Worm (Caenorhabditis elegans) whole organism, L1 larva: Measurements from ENCODE around the gene T19D12.6.

Source experiments
- C16A3.4 ChIP-seq: fragments of 150-350 bp; optimal IDR thresholded peaks from 2 replicates; lab custom pipeline; 2014; ENCODE audit warnings: missing biosample characterization, missing genetic modification characterization
- F16B12.6 ChIP-seq: fragments of 150-350 bp; optimal IDR thresholded peaks from 2 replicates; lab custom pipeline; 2014; ENCODE audit warnings: missing biosample characterization, missing genetic modification characterization
- Y116A8C.19 ChIP-seq: sonication (generic microtip); optimal IDR thresholded peaks from 2 replicates; lab custom pipeline; 2016; ENCODE audit warnings: missing compliant biosample characterization, missing genetic modification characterization, borderline replicate concordance
- ama-1 ChIP-seq: fragments of 150-350 bp; optimal IDR thresholded peaks from 2 replicates; lab custom pipeline; 2014
- blmp-1 ChIP-seq: fragments of 150-350 bp; optimal IDR thresholded peaks from 2 replicates; lab custom pipeline; 2014; ENCODE audit warnings: missing biosample characterization, missing genetic modification characterization
- ceh-63 ChIP-seq: fragments of 200-800 bp; sonication (Bioruptor generic); optimal IDR thresholded peaks from 2 replicates; lab custom pipeline; 2018; ENCODE audit warnings: mild to moderate bottlenecking, missing genetic modification characterization, missing compliant biosample characterization
- ceh-8 ChIP-seq: fragments of 200-800 bp; sonication (Bioruptor generic); optimal IDR thresholded peaks from 2 replicates; lab custom pipeline; 2018; ENCODE audit warnings: mild to moderate bottlenecking, missing genetic modification characterization, moderate library complexity, missing compliant biosample characterization
- ceh-88 ChIP-seq: fragments of 200-800 bp; sonication (Bioruptor generic); IDR thresholded peaks from 2 replicates; pipeline ENCODE4 v1.3.6; 2022; ENCODE audit warnings: missing genetic modification characterization, missing compliant biosample characterization
- ceh-90 ChIP-seq: sonication (generic microtip); optimal IDR thresholded peaks from 2 replicates; lab custom pipeline; 2016; ENCODE audit warnings: missing genetic modification characterization, missing compliant biosample characterization
- dpl-1 ChIP-seq, 3 experiments: fragments of 150-350 bp in 2 of 3; sonication (generic microtip) in 1 of 3; optimal IDR thresholded peaks; 2 replicates each; lab custom pipeline; 2014 to 2017; ENCODE audit warnings: missing biosample characterization in 3 of 3, missing genetic modification characterization in 3 of 3, missing genetic modification reagents in 3 of 3
- efl-1 ChIP-seq, 4 experiments: fragments of 150-350 bp; optimal IDR thresholded peaks in 3 of 4; peaks in 1 of 4; 1 replicate in 1 of 4; 2 replicates in 3 of 4; lab custom pipeline; 2014; ENCODE audit warnings: missing biosample characterization in 2 of 4, missing genetic modification characterization in 2 of 4, missing genetic modification reagents in 2 of 4
- egl-13 ChIP-seq: sonication (generic microtip); optimal IDR thresholded peaks from 2 replicates; lab custom pipeline; 2016; ENCODE audit warnings: missing genotype, missing genetic modification reagents, missing genetic modification characterization, missing compliant biosample characterization
- egl-27 ChIP-seq, 2 experiments: fragments of 150-350 bp in 1 of 2; sonication (generic microtip); optimal IDR thresholded peaks; 3 replicates each; lab custom pipeline; 2017 to 2018; ENCODE audit warnings: missing biosample characterization in 2 of 2, missing genetic modification characterization in 2 of 2, missing genetic modification reagents in 2 of 2
- elt-2 ChIP-seq: sonication (generic microtip); optimal IDR thresholded peaks from 2 replicates; lab custom pipeline; 2016; ENCODE audit warnings: missing genetic modification characterization, mild to moderate bottlenecking, inconsistent platforms, missing compliant biosample characterization, missing genetic modification reagents
- elt-3 ChIP-seq, 6 experiments: fragments of 150-350 bp in 1 of 6; sonication (generic microtip); optimal IDR thresholded peaks; 2 replicates each; lab custom pipeline; 2017 to 2018; ENCODE audit warnings: missing biosample characterization in 6 of 6, missing genetic modification characterization in 6 of 6, inconsistent platforms in 1 of 6
- fkh-4 ChIP-seq: sonication (generic microtip); optimal IDR thresholded peaks from 2 replicates; lab custom pipeline; 2016; ENCODE audit warnings: missing compliant biosample characterization, missing genetic modification characterization, borderline replicate concordance
- hlh-17 ChIP-seq: fragments of 200-800 bp; sonication (Bioruptor generic); optimal IDR thresholded peaks from 2 replicates; lab custom pipeline; 2018; ENCODE audit warnings: missing genetic modification characterization, mild to moderate bottlenecking, missing compliant biosample characterization, moderate library complexity, borderline replicate concordance
- hlh-4 ChIP-seq: sonication (generic microtip); optimal IDR thresholded peaks from 2 replicates; lab custom pipeline; 2016; ENCODE audit warnings: mild to moderate bottlenecking, missing genetic modification characterization, missing compliant biosample characterization
- irx-1 ChIP-seq: sonication (generic microtip); optimal IDR thresholded peaks from 2 replicates; lab custom pipeline; 2016; ENCODE audit warnings: missing genetic modification characterization, missing compliant biosample characterization
- lin-13 ChIP-seq: fragments of 150-350 bp; optimal IDR thresholded peaks from 2 replicates; lab custom pipeline; 2014; ENCODE audit warnings: missing biosample characterization, missing genetic modification reagents, missing genetic modification characterization
- lin-14 ChIP-seq: fragments of 200-800 bp; sonication (Bioruptor generic); optimal IDR thresholded peaks from 2 replicates; lab custom pipeline; 2018; ENCODE audit warnings: mild to moderate bottlenecking, missing genetic modification characterization, moderate library complexity, missing compliant biosample characterization
- lin-15B ChIP-seq: fragments of 150-350 bp; sonication (generic microtip); optimal IDR thresholded peaks from 3 replicates; lab custom pipeline; 2014; ENCODE audit warnings: missing biosample characterization, missing genetic modification characterization
- lin-35 ChIP-seq, 2 experiments: fragments of 150-350 bp; optimal IDR thresholded peaks; 2 replicates each; lab custom pipeline; 2014; ENCODE audit warnings: missing biosample characterization in 2 of 2, missing genetic modification characterization in 2 of 2, missing genetic modification reagents in 2 of 2
- lir-3 ChIP-seq: sonication (generic microtip); optimal IDR thresholded peaks from 2 replicates; lab custom pipeline; 2016; ENCODE audit warnings: mild to moderate bottlenecking, missing genetic modification characterization, moderate library complexity, missing compliant biosample characterization; ENCODE audit not compliant: poor library complexity
- lsy-2 ChIP-seq, 2 experiments: fragments of 150-350 bp; optimal IDR thresholded peaks; 2 replicates each; lab custom pipeline; 2014; ENCODE audit warnings: missing biosample characterization in 2 of 2, missing genetic modification characterization in 2 of 2
- nhr-11 ChIP-seq: fragments of 150-350 bp; optimal IDR thresholded peaks from 2 replicates; lab custom pipeline; 2014; ENCODE audit warnings: missing biosample characterization, missing genetic modification characterization
- nhr-12 ChIP-seq: sonication (generic microtip); optimal IDR thresholded peaks from 2 replicates; lab custom pipeline; 2017; ENCODE audit warnings: missing biosample characterization, missing genetic modification characterization
- nhr-20 ChIP-seq: sonication (generic microtip); optimal IDR thresholded peaks from 2 replicates; lab custom pipeline; 2016; ENCODE audit warnings: mild to moderate bottlenecking, missing genetic modification characterization, missing compliant biosample characterization
- nhr-28 ChIP-seq: fragments of 150-350 bp; optimal IDR thresholded peaks from 2 replicates; lab custom pipeline; 2014; ENCODE audit warnings: missing biosample characterization, missing genetic modification characterization
- nhr-71 ChIP-seq: sonication (generic microtip); optimal IDR thresholded peaks from 2 replicates; lab custom pipeline; 2016; ENCODE audit warnings: mild to moderate bottlenecking, missing genetic modification characterization, moderate library complexity, missing compliant biosample characterization
- nhr-77 ChIP-seq: fragments of 150-350 bp; optimal IDR thresholded peaks from 2 replicates; lab custom pipeline; 2014; ENCODE audit warnings: missing biosample characterization, missing genetic modification characterization
- nhr-85 ChIP-seq: sonication (generic microtip); peaks from one replicate; lab custom pipeline; 2016; ENCODE audit warnings: missing genetic modification characterization, inconsistent platforms, missing compliant biosample characterization
- nhr-90 ChIP-seq: sonication (generic microtip); optimal IDR thresholded peaks from 2 replicates; lab custom pipeline; 2016; ENCODE audit warnings: mild to moderate bottlenecking, missing genetic modification characterization, missing compliant biosample characterization; ENCODE audit not compliant: poor library complexity
- pag-3 ChIP-seq: sonication (generic microtip); optimal IDR thresholded peaks from 2 replicates; lab custom pipeline; 2017; ENCODE audit warnings: missing genetic modification characterization, mild to moderate bottlenecking, missing compliant biosample characterization, antibody characterized with exemption, borderline replicate concordance; ENCODE audit not compliant: insufficient read depth
- snpc-4 ChIP-seq: fragments of 150-350 bp; optimal IDR thresholded peaks from 2 replicates; lab custom pipeline; 2014; ENCODE audit warnings: missing biosample characterization, missing genetic modification characterization
- snu-23 ChIP-seq: sonication (generic microtip); optimal IDR thresholded peaks from 2 replicates; lab custom pipeline; 2016; ENCODE audit warnings: missing genetic modification characterization, missing compliant biosample characterization
- sptf-1 ChIP-seq: fragments of 150-350 bp; optimal IDR thresholded peaks from 2 replicates; lab custom pipeline; 2014; ENCODE audit warnings: missing biosample characterization, missing genetic modification characterization
- swsn-7 ChIP-seq: sonication (generic microtip); optimal IDR thresholded peaks from 2 replicates; lab custom pipeline; 2016; ENCODE audit warnings: missing genetic modification characterization, missing compliant biosample characterization
- tlp-1 ChIP-seq: fragments of 150-350 bp; optimal IDR thresholded peaks from 2 replicates; lab custom pipeline; 2014; ENCODE audit warnings: missing biosample characterization, missing genetic modification characterization
- unc-86 ChIP-seq: sonication (generic microtip); optimal IDR thresholded peaks from 2 replicates; lab custom pipeline; 2016; ENCODE audit warnings: missing genetic modification characterization, missing compliant biosample characterization
- vab-15 ChIP-seq: sonication (generic microtip); optimal IDR thresholded peaks from 2 replicates; lab custom pipeline; 2017; ENCODE audit warnings: missing genotype, mild to moderate bottlenecking, missing genetic modification characterization, missing compliant biosample characterization
- xbp-1 ChIP-seq: sonication (generic microtip); optimal IDR thresholded peaks from 2 replicates; lab custom pipeline; 2016; ENCODE audit warnings: missing genetic modification characterization, missing compliant biosample characterization
- zag-1 ChIP-seq: fragments of 150-350 bp; optimal IDR thresholded peaks from 2 replicates; lab custom pipeline; 2014; ENCODE audit warnings: missing biosample characterization, missing genetic modification characterization

Gene T19D12.6

DNA sequence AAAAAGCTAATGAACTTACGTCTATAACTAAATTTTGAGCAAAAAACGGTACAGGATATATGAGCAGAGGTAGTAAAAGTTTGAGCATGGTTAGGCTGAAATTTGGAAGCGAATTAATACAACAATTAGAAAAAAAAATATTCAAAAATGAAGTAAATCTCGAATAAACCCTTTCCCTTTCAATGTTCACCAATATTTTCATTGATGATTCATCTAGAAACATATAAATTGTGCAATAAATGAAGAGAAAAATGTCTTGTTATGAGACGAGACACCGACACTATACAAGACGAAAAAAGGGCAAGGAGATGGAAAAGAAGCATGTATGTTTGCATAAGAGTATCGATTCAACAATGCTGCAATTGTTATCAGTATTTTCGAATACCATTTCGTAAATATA, 17.6 kb downstream of the T19D12.6 start, which contains the start of gene F54H5.14:
F54H5.14 (minus strand) TSS at position 101 of the 400 bp plus-strand sequence.
- no peak for TF ChIP-seq nhr-77
- no peak for TF ChIP-seq nhr-20
- TF ChIP-seq lir-3 = no peak
- TF ChIP-seq irx-1 (tag; lab: Kevin White, UChicago) = no peak

DNA sequence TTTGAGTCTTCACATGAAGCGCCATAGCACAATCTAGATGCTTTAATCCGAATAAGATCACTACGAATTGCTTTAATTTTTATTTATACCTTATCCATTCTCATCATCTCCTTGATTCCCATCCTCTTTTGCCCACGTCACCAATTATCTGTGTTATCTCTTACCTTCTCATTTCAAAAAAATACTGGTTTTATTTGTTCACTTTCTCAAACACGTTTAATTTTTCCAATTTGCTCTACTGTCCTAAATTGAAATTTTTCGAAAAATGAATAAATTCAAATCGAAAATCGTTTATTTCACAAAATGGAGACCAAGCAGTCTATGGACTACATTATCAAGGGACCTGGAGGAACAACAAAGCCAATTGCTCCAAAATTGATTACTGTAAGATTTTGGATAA, 21.0 kb downstream of the T19D12.6 start, which contains the start of gene F54H5.3:
F54H5.3 (plus strand) TSS at position 301 of the 400 bp plus-strand sequence.
- no peak for TF ChIP-seq ceh-90 (tag; lab: Kevin White, UChicago)
- no peak for TF ChIP-seq efl-1 (optimal IDR thresholded peaks at IDR 0.05; lab: Kevin White, UChicago)
- TF ChIP-seq efl-1 (GFP tag; optimal IDR thresholded peaks at IDR 0.05 in 1 of 2; lab: Kevin White, UChicago) = no peak
- TF ChIP-seq ceh-88 = no peak
- TF ChIP-seq lin-35 (GFP tag; optimal IDR thresholded peaks at IDR 0.05; lab: Kevin White, UChicago) = no peak
- no peak for TF ChIP-seq nhr-71 (tag; lab: Kevin White, UChicago)
- no peak for TF ChIP-seq egl-27 (tag; optimal IDR thresholded peaks at IDR 0.05; lab: Kevin White, UChicago)

DNA sequence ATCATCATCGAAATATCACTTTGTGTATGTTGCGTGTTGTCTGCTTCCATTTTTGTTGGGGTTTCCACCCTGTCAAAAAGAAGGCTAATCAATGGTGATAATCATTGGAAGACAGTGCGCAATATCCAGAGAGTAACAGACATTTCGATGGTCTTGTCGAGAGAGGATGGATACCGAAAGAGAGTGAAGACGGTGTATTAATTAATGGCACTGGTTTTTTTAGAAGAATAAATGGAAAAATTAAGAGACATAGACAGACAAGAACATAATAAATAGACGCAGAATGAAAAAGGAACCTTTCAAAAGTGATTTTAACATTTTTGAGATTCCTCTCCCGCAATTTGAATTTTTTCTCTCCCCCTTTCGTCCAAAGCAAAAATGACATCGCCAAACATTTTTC, 23.9 kb downstream of the T19D12.6 start:
- TF ChIP-seq hlh-4 (tag; lab: Kevin White, UChicago) = no peak
- no peak for TF ChIP-seq hlh-17 (GFP tag; lab: Kevin White, UChicago)
- peak; percentile 27 for TF ChIP-seq vab-15 (tag; lab: Kevin White, UChicago)
- peak; percentile 86 for TF ChIP-seq nhr-85 (tag; lab: Kevin White, UChicago)
- TF ChIP-seq zag-1 = no peak
- peak; percentile 73 for TF ChIP-seq blmp-1 (tag; lab: Kevin White, UChicago)
- TF ChIP-seq nhr-11 = no peak
- no peak for TF ChIP-seq nhr-77
- no peak for TF ChIP-seq nhr-90 (tag; lab: Kevin White, UChicago)
- TF ChIP-seq lin-13 (GFP tag; lab: Kevin White, UChicago) = no peak
- peak; percentile 12 for TF ChIP-seq nhr-71 (tag; lab: Kevin White, UChicago)
- no peak for TF ChIP-seq F16B12.6 (tag; lab: Kevin White, UChicago)
- TF ChIP-seq snpc-4 (tag; lab: Kevin White, UChicago) = no peak
- TF ChIP-seq elt-3 (tag; optimal IDR thresholded peaks at IDR 0.05; lab: Kevin White, UChicago) = peak in 3 of 6 experiments; percentile 21 to 79 (median 24)
- TF ChIP-seq nhr-28 (tag; lab: Kevin White, UChicago) = no peak
- TF ChIP-seq lsy-2 (tag; optimal IDR thresholded peaks at IDR 0.05; lab: Kevin White, UChicago) = peak in 1 of 2 experiments; percentile 32
- TF ChIP-seq nhr-20 = peak; percentile 5
- TF ChIP-seq egl-27 (tag; optimal IDR thresholded peaks at IDR 0.05; lab: Kevin White, UChicago) = no peak
- TF ChIP-seq ceh-88 = no peak
- no peak for TF ChIP-seq lin-15B
- peak in 1 of 2 experiments; percentile 13 for TF ChIP-seq lin-35 (GFP tag; optimal IDR thresholded peaks at IDR 0.05; lab: Kevin White, UChicago)
- TF ChIP-seq snu-23 = peak; percentile 21
- no peak for TF ChIP-seq xbp-1 (tag; lab: Kevin White, UChicago)
- peak; percentile 30 for TF ChIP-seq lin-14

DNA sequence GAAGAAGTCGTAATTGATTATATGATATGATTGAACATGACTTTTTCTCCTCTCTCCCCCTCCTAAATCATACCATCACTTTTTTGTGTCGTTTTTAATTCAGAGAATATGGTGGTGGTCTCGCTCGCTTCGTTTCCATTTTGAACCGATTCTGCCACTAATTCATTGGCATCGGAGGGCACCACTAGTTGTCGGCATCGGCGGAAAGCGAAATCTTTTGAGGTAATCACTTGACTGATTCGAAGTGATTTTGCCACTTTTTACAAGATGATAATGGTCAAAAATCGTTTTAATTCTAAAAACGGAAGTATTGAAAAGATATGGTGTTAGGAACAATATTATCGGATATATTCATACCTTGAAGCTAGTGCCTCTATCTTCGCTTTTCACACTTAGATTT, 26.1 kb downstream of the T19D12.6 start, which contains the start of gene klf-3:
klf-3 (plus strand) TSS at position 109 of the 400 bp plus-strand sequence.
- TF ChIP-seq blmp-1 (tag; lab: Kevin White, UChicago) = peak; percentile 59
- TF ChIP-seq elt-3 (tag; optimal IDR thresholded peaks at IDR 0.05; lab: Kevin White, UChicago) = peak in 1 of 6 experiments; percentile 17
- no peak for TF ChIP-seq Y116A8C.19
- TF ChIP-seq egl-27 (tag; optimal IDR thresholded peaks at IDR 0.05; lab: Kevin White, UChicago) = no peak
- no peak for TF ChIP-seq unc-86 (tag; lab: Kevin White, UChicago)
- no peak for TF ChIP-seq dpl-1 (GFP tag; optimal IDR thresholded peaks at IDR 0.05; lab: Kevin White, UChicago)
- peak; percentile 53 for TF ChIP-seq pag-3 (tag; lab: Kevin White, UChicago)
- no peak for TF ChIP-seq swsn-7 (tag; lab: Kevin White, UChicago)

DNA sequence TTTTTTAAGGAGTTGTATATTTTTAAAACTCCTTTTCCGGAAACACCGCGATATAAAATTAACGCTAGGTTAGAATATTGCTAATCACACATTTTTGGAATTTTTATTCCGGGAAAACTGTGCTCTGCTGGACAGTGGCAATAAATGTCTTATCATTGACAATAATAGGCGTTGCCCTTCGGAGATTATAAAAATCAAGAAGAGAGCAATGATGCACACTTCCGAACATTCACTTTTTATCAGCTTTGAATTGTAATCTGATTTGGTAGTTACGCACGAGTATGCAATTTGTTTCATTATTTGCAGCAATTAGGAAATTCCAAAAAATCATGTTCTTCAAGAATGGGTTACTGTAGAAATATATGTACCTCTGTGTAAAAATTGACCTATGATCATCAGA, 26.8 kb downstream of the T19D12.6 start:
- no peak for TF ChIP-seq nhr-12 (tag; lab: Kevin White, UChicago)
- no peak for TF ChIP-seq ceh-63
- no peak for TF ChIP-seq nhr-77
- no peak for TF ChIP-seq sptf-1
- no peak for TF ChIP-seq blmp-1 (tag; lab: Kevin White, UChicago)
- TF ChIP-seq vab-15 (tag; lab: Kevin White, UChicago) = no peak
- no peak for TF ChIP-seq hlh-4 (tag; lab: Kevin White, UChicago)
- no peak for TF ChIP-seq ceh-8 (GFP tag; lab: Kevin White, UChicago)
- TF ChIP-seq ama-1 (lab: Kevin White, UChicago) = no peak
- TF ChIP-seq C16A3.4 (tag; lab: Kevin White, UChicago) = no peak
- peak; percentile 69 for TF ChIP-seq elt-2 (tag; lab: Kevin White, UChicago)
- TF ChIP-seq nhr-90 (tag; lab: Kevin White, UChicago) = no peak
- no peak for TF ChIP-seq tlp-1
- no peak for TF ChIP-seq egl-13 (tag; lab: Kevin White, UChicago)
- no peak for TF ChIP-seq hlh-17 (GFP tag; lab: Kevin White, UChicago)
- TF ChIP-seq efl-1 (optimal IDR thresholded peaks at IDR 0.05; lab: Kevin White, UChicago) = no peak
- TF ChIP-seq efl-1 (GFP tag; optimal IDR thresholded peaks at IDR 0.05 in 1 of 2; lab: Kevin White, UChicago) = peak in 1 of 2 experiments; percentile 21
- TF ChIP-seq fkh-4 (tag; lab: Kevin White, UChicago) = no peak
